Fruit fly (Drosophila melanogaster) whole organism, embryonic: ENCODE measurements around the gene Nrd1.

Source experiments
- Atf-2 ChIP-seq: fragments of 200-800 bp; sonication (Bioruptor generic); optimal IDR thresholded peaks from 2 replicates; lab custom pipeline; 2016; ENCODE audit warnings: missing biosample characterization, missing genetic modification characterization
- CG1024 ChIP-seq: fragments of 200-800 bp; sonication (Bioruptor generic); IDR thresholded peaks from 2 replicates; pipeline ENCODE4 v1.3.6; 2022; ENCODE audit warnings: missing biosample characterization, missing genetic modification characterization
- CG10979 ChIP-seq: fragments of 200-800 bp; sonication (Bioruptor generic); optimal IDR thresholded peaks from 2 replicates; lab custom pipeline; 2018; ENCODE audit warnings: missing biosample characterization, mild to moderate bottlenecking, missing genetic modification characterization, moderate library complexity
- CG11456 ChIP-seq: fragments of 200-800 bp; sonication (Bioruptor generic); IDR thresholded peaks from 3 replicates; pipeline ENCODE4 v1.3.6; 2022; ENCODE audit warnings: missing biosample characterization, missing genetic modification characterization
- CG11695 ChIP-seq: fragments of 200-800 bp; sonication (Bioruptor generic); IDR thresholded peaks from 3 replicates; pipeline ENCODE4 v1.3.6; 2022; ENCODE audit warnings: missing biosample characterization, missing genetic modification characterization
- CG11723 ChIP-seq: fragments of 200-800 bp; sonication (Bioruptor generic); optimal IDR thresholded peaks from 2 replicates; lab custom pipeline; 2017; ENCODE audit warnings: missing biosample characterization, mild to moderate bottlenecking, missing genetic modification characterization
- CG12391 ChIP-seq: fragments of 200-800 bp; sonication (Bioruptor generic); optimal IDR thresholded peaks from 3 replicates; lab custom pipeline; 2018; ENCODE audit warnings: missing biosample characterization, mild to moderate bottlenecking, missing genetic modification characterization, moderate library complexity
- CG12659 ChIP-seq: fragments of 200-800 bp; sonication (Bioruptor generic); optimal IDR thresholded peaks from 3 replicates; lab custom pipeline; 2017; ENCODE audit warnings: mild to moderate bottlenecking, missing biosample characterization, missing genetic modification reagents, missing genetic modification characterization
- CG13296 ChIP-seq: fragments of 200-800 bp; sonication (Bioruptor generic); optimal IDR thresholded peaks from 3 replicates; lab custom pipeline; 2018; ENCODE audit warnings: missing biosample characterization, mild to moderate bottlenecking, missing genetic modification characterization
- CG13775 ChIP-seq: fragments of 200-800 bp; sonication (Bioruptor generic); optimal IDR thresholded peaks from 3 replicates; lab custom pipeline; 2017; ENCODE audit warnings: missing biosample characterization, mild to moderate bottlenecking, missing genetic modification characterization
- CG14050 ChIP-seq: fragments of 200-800 bp; sonication (Bioruptor generic); IDR thresholded peaks from 3 replicates; pipeline ENCODE4 v1.3.6; 2022; ENCODE audit warnings: missing biosample characterization, missing genetic modification characterization
- CG16815 ChIP-seq: fragments of 200-800 bp; sonication (Bioruptor generic); optimal IDR thresholded peaks from 3 replicates; lab custom pipeline; 2017; ENCODE audit warnings: missing biosample characterization, mild to moderate bottlenecking, missing genetic modification characterization
- CG17385 ChIP-seq: fragments of 200-800 bp; sonication (Bioruptor generic); optimal IDR thresholded peaks from 3 replicates; lab custom pipeline; 2018; ENCODE audit warnings: missing biosample characterization, mild to moderate bottlenecking, missing genetic modification characterization
- CG18599 ChIP-seq: fragments of 200-800 bp; sonication (Bioruptor generic); optimal IDR thresholded peaks from 3 replicates; lab custom pipeline; 2017; ENCODE audit warnings: missing biosample characterization, missing genetic modification characterization, mild to moderate bottlenecking, moderate library complexity, missing genetic modification reagents
- CG18764 ChIP-seq: fragments of 200-800 bp; sonication (Bioruptor generic); optimal IDR thresholded peaks from 3 replicates; lab custom pipeline; 2016; ENCODE audit warnings: missing biosample characterization, missing genetic modification characterization
- CG2202 ChIP-seq: fragments of 200-800 bp; sonication (Bioruptor generic); optimal IDR thresholded peaks from 2 replicates; lab custom pipeline; 2018; ENCODE audit warnings: missing biosample characterization, mild to moderate bottlenecking, missing genetic modification characterization
- CG4360 ChIP-seq: fragments of 200-800 bp; sonication (Bioruptor generic); IDR thresholded peaks from 2 replicates; pipeline ENCODE4 v1.3.6; 2022; ENCODE audit warnings: missing biosample characterization, missing genetic modification characterization
- CG4424 ChIP-seq: fragments of 200-800 bp; sonication (Bioruptor generic); optimal IDR thresholded peaks from 3 replicates; lab custom pipeline; 2016; ENCODE audit warnings: missing biosample characterization, missing genetic modification characterization
- CG5953 ChIP-seq: fragments of 200-800 bp; sonication (Bioruptor generic); IDR thresholded peaks from 2 replicates; pipeline ENCODE4 v1.3.6; 2022; ENCODE audit warnings: missing biosample characterization, missing genetic modification characterization
- CG7357 ChIP-seq: fragments of 200-800 bp; sonication (Bioruptor generic); IDR thresholded peaks from 3 replicates; pipeline ENCODE4 v1.3.6; 2022; ENCODE audit warnings: missing biosample characterization, missing genetic modification characterization
- CG7372 ChIP-seq: fragments of 200-800 bp; sonication (Bioruptor generic); IDR thresholded peaks from 2 replicates; pipeline ENCODE4 v1.3.6; 2022; ENCODE audit warnings: missing biosample characterization, missing genetic modification characterization
- CG7786 ChIP-seq: fragments of 200-800 bp; sonication (Bioruptor generic); optimal IDR thresholded peaks from 2 replicates; lab custom pipeline; 2016; ENCODE audit warnings: missing biosample characterization, missing genetic modification characterization
- Chrac-16 ChIP-seq: fragments of 200-800 bp; sonication (Bioruptor generic); optimal IDR thresholded peaks from 3 replicates; lab custom pipeline; 2016; ENCODE audit warnings: missing biosample characterization, missing genetic modification characterization
- CrebB ChIP-seq: fragments of 200-800 bp; sonication (Bioruptor generic); optimal IDR thresholded peaks from 3 replicates; lab custom pipeline; 2018; ENCODE audit warnings: missing biosample characterization, mild to moderate bottlenecking, missing genetic modification characterization
- Deaf1 ChIP-seq: fragments of 200-800 bp; optimal IDR thresholded peaks from 3 replicates; lab custom pipeline; 2019; ENCODE audit warnings: missing biosample characterization, mild to moderate bottlenecking, missing genetic modification characterization, moderate library complexity
- Doc3 ChIP-seq: fragments of 200-800 bp; sonication (Bioruptor generic); IDR thresholded peaks from 3 replicates; pipeline ENCODE4 v1.3.6; 2022; ENCODE audit warnings: missing biosample characterization, missing genetic modification characterization; ENCODE audit not compliant: partially characterized antibody
- E2f1 ChIP-seq: fragments of 200-800 bp; sonication (Bioruptor generic); IDR thresholded peaks from 2 replicates; pipeline ENCODE4 v1.3.6; 2022; ENCODE audit warnings: missing biosample characterization, missing genetic modification characterization
- ERR ChIP-seq: fragments of 200-800 bp; sonication (Bioruptor generic); optimal IDR thresholded peaks from 2 replicates; lab custom pipeline; 2016; ENCODE audit warnings: missing biosample characterization, missing genetic modification characterization
- Ets65A ChIP-seq: fragments of 200-800 bp; sonication (Bioruptor generic); peaks from one replicate; lab custom pipeline; 2016; ENCODE audit warnings: missing biosample characterization, missing genetic modification characterization
- Max ChIP-seq: fragments of 200-800 bp; sonication (Bioruptor generic); optimal IDR thresholded peaks from 2 replicates; lab custom pipeline; 2016; ENCODE audit warnings: missing biosample characterization, mild to moderate bottlenecking, missing genetic modification characterization
- NfI ChIP-seq: fragments of 200-800 bp; sonication (Bioruptor generic); optimal IDR thresholded peaks from 3 replicates; lab custom pipeline; 2018; ENCODE audit warnings: missing biosample characterization, mild to moderate bottlenecking, missing genetic modification characterization, moderate library complexity
- Scr ChIP-seq: fragments of 200-800 bp; sonication (Bioruptor generic); IDR thresholded peaks from 2 replicates; pipeline ENCODE4 v1.3.6; 2022; ENCODE audit warnings: missing biosample characterization, missing genetic modification characterization; ENCODE audit not compliant: partially characterized antibody
- Trl ChIP-seq, 3 experiments: fragments of >200 bp in 2 of 3; fragments of 200-800 bp in 1 of 3; sonication (Bioruptor generic) in 1 of 3; optimal IDR thresholded peaks; 2 replicates in 1 of 3; 3 replicates in 2 of 3; lab custom pipeline; 2016 to 2017; ENCODE audit warnings: missing biosample characterization in 1 of 3, missing genetic modification characterization in 1 of 3
- az2 ChIP-seq: fragments of 200-800 bp; sonication (Bioruptor generic); optimal IDR thresholded peaks from 3 replicates; lab custom pipeline; 2016; ENCODE audit warnings: missing biosample characterization, missing genetic modification characterization
- croc ChIP-seq: fragments of 200-800 bp; sonication (Bioruptor generic); conservative IDR thresholded peaks from 3 replicates; pipeline ENCODE4 v1.3.6; 2022; ENCODE audit warnings: missing biosample characterization, missing genetic modification characterization
- cwo ChIP-seq: fragments of 200-800 bp; sonication (Bioruptor generic); optimal IDR thresholded peaks from 3 replicates; lab custom pipeline; 2017; ENCODE audit warnings: missing biosample characterization, missing genetic modification characterization, mild to moderate bottlenecking, moderate library complexity, missing genetic modification reagents
- dysf ChIP-seq: fragments of 200-800 bp; sonication (Bioruptor generic); IDR thresholded peaks from 3 replicates; pipeline ENCODE4 v1.3.6; 2022; ENCODE audit warnings: missing biosample characterization, missing genetic modification characterization
- fu2 ChIP-seq: fragments of 200-800 bp; sonication (Bioruptor generic); optimal IDR thresholded peaks from 2 replicates; lab custom pipeline; 2016; ENCODE audit warnings: missing biosample characterization, missing genetic modification characterization
- grn ChIP-seq: fragments of 200-800 bp; sonication (Bioruptor generic); optimal IDR thresholded peaks from 3 replicates; lab custom pipeline; 2017; ENCODE audit warnings: missing biosample characterization, missing genetic modification characterization
- her ChIP-seq: fragments of 200-800 bp; sonication (Bioruptor generic); optimal IDR thresholded peaks from 2 replicates; lab custom pipeline; 2016; ENCODE audit warnings: missing biosample characterization, missing genetic modification characterization
- lov ChIP-seq, 2 experiments: fragments of 200-800 bp in 1 of 2; fragments of >200 bp in 1 of 2; sonication (Bioruptor generic) in 1 of 2; IDR thresholded peaks in 1 of 2; optimal IDR thresholded peaks in 1 of 2; 2 replicates in 1 of 2; 3 replicates in 1 of 2; pipeline versions ENCODE4 v1.3.6 to Lab custom; 2017 to 2022; ENCODE audit warnings: missing biosample characterization in 1 of 2, missing genetic modification characterization in 1 of 2
- mam ChIP-seq: fragments of 200-800 bp; sonication (Bioruptor generic); optimal IDR thresholded peaks from 3 replicates; lab custom pipeline; 2016; ENCODE audit warnings: missing biosample characterization, missing genetic modification characterization
- org-1 ChIP-seq: fragments of 200-800 bp; sonication (Bioruptor generic); optimal IDR thresholded peaks from 2 replicates; lab custom pipeline; 2017; ENCODE audit warnings: missing biosample characterization, missing genetic modification characterization
- prd ChIP-seq, 3 experiments: fragments of >200 bp in 2 of 3; fragments of 200-800 bp in 1 of 3; sonication (Bioruptor generic) in 1 of 3; optimal IDR thresholded peaks in 2 of 3; IDR thresholded peaks in 1 of 3; 2 replicates in 2 of 3; 3 replicates in 1 of 3; pipeline versions ENCODE4 v1.3.6 to Lab custom; 2017 to 2022; ENCODE audit warnings: missing biosample characterization in 1 of 3, missing genetic modification characterization in 1 of 3
- salm ChIP-seq: fragments of 200-800 bp; sonication (Bioruptor generic); optimal IDR thresholded peaks from 2 replicates; lab custom pipeline; 2018; ENCODE audit warnings: missing biosample characterization, mild to moderate bottlenecking, missing genetic modification characterization
- sens-2 ChIP-seq: fragments of 200-800 bp; sonication (Bioruptor generic); IDR thresholded peaks from 2 replicates; pipeline ENCODE4 v1.3.6; 2022; ENCODE audit warnings: missing biosample characterization, missing genetic modification characterization
- sug ChIP-seq: fragments of 200-800 bp; optimal IDR thresholded peaks from 2 replicates; lab custom pipeline; 2019; ENCODE audit warnings: missing biosample characterization, mild to moderate bottlenecking, missing genetic modification characterization, moderate library complexity
- tll ChIP-seq, 2 experiments: fragments of 200-800 bp in 1 of 2; fragments of >200 bp in 1 of 2; sonication (Bioruptor generic) in 1 of 2; optimal IDR thresholded peaks; 2 replicates each; lab custom pipeline; 2017 to 2019; ENCODE audit warnings: missing biosample characterization in 2 of 2, missing genetic modification characterization in 2 of 2, mild to moderate bottlenecking in 1 of 2, moderate library complexity in 1 of 2
- trem ChIP-seq: fragments of 200-800 bp; optimal IDR thresholded peaks from 3 replicates; lab custom pipeline; 2019; ENCODE audit warnings: missing biosample characterization, mild to moderate bottlenecking, missing genetic modification characterization, moderate library complexity

Nrd1 gene

DNA sequence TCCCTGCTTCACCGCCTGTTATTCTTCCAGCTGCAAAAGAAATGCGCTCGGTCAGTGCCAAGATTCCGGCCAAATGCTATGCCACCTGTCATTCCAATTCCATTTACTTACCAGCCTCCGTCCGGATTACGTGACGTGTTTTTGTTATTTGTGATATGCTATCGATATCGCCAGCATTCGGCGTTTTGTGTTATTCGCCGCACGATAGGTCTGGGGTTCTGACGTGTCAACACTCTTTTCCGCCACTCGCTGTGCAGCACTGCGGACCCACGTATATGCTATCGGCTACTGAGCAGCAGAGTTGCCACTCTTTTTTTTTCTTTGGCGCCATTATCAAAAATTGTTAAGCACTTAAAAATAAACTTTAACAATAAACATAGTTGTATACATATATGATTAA, 16.4 kb downstream of the Nrd1 start, which contains the start of gene p24-1 (continued):
- TF ChIP-seq CG1024 (GFP tag; lab: Robert Waterston, UW) = no peak
- peak; percentile 96 for TF ChIP-seq Ets65A (GFP tag; lab: Kevin White, UChicago)
- TF ChIP-seq CG7786 (GFP tag; lab: Kevin White, UChicago) = peak; percentile 55
- no peak for TF ChIP-seq croc
- no peak for TF ChIP-seq Atf-2 (GFP tag; lab: Kevin White, UChicago)
- TF ChIP-seq lov (optimal IDR thresholded peaks at IDR 0.05; lab: Kevin White, UChicago) = no peak
- TF ChIP-seq lov (GFP tag; IDR thresholded peaks at IDR 0.05; lab: Robert Waterston, UW) = 0 out of 3 replicates have a peak, but pooled peaks have one; percentile 22
- TF ChIP-seq CG17385 (GFP tag; lab: Kevin White, UChicago) = peak; percentile 8
- TF ChIP-seq Chrac-16 (GFP tag; lab: Kevin White, UChicago) = peak; percentile 16
- TF ChIP-seq CG13296 (GFP tag; lab: Kevin White, UChicago) = peak; percentile 28
- no peak for TF ChIP-seq tll (GFP tag; optimal IDR thresholded peaks at IDR 0.05; lab: Kevin White, UChicago)
- no peak for TF ChIP-seq CG14050
- TF ChIP-seq mam (GFP tag; lab: Kevin White, UChicago) = peak; percentile 68
- peak; percentile 18 for TF ChIP-seq Deaf1 (tag; lab: Kevin White, UChicago)
- peak; percentile 60; the same call in 2 of the 3 replicates for TF ChIP-seq CG11456 (GFP tag; lab: Robert Waterston, UW)
- no peak for TF ChIP-seq Trl (optimal IDR thresholded peaks at IDR 0.05; lab: Kevin White, UChicago)
- peak; percentile 53 for TF ChIP-seq Trl (GFP tag; optimal IDR thresholded peaks at IDR 0.05; lab: Kevin White, UChicago)
- peak; percentile 23 for TF ChIP-seq CG18764 (GFP tag; lab: Kevin White, UChicago)
- no peak for TF ChIP-seq CG7357 (GFP tag; lab: Robert Waterston, UW)
- no peak for TF ChIP-seq grn (GFP tag; lab: Kevin White, UChicago)
- peak; percentile 9 for TF ChIP-seq az2 (GFP tag; lab: Kevin White, UChicago)
- no peak for TF ChIP-seq salm (tag; lab: Kevin White, UChicago)
- peak; percentile 36 for TF ChIP-seq CG12391 (tag; lab: Kevin White, UChicago)
- TF ChIP-seq NfI = peak; percentile 67
- peak; percentile 14 for TF ChIP-seq CG10979 (tag; lab: Kevin White, UChicago)
- TF ChIP-seq CG12659 (GFP tag; lab: Kevin White, UChicago) = peak; percentile 67
- peak; percentile 85 for TF ChIP-seq Scr (GFP tag; lab: Robert Waterston, UW)
- TF ChIP-seq E2f1 (GFP tag; lab: Robert Waterston, UW) = peak; percentile 20; the same call in 1 of the 2 replicates
- TF ChIP-seq sug (tag; lab: Kevin White, UChicago) = peak; percentile 61
- peak; percentile 70 for TF ChIP-seq Doc3
- no peak for TF ChIP-seq CG7372
- no peak for TF ChIP-seq CG5953 (GFP tag; lab: Robert Waterston, UW)
- no peak for TF ChIP-seq CG11695 (GFP tag; lab: Robert Waterston, UW)
- TF ChIP-seq trem (tag; lab: Kevin White, UChicago) = peak; percentile 54
- TF ChIP-seq prd (optimal IDR thresholded peaks at IDR 0.05; lab: Kevin White, UChicago) = no peak
- TF ChIP-seq prd (GFP tag; IDR thresholded peaks at IDR 0.05; lab: Robert Waterston, UW) = peak; percentile 5; the same call in 1 of the 3 replicates
- TF ChIP-seq Max = no peak
- TF ChIP-seq CG2202 = no peak
- peak; percentile 50 for TF ChIP-seq fu2 (GFP tag; lab: Kevin White, UChicago)
- peak; percentile 37; the same call in 2 of the 3 replicates for TF ChIP-seq dysf (GFP tag; lab: Robert Waterston, UW)
- TF ChIP-seq CG4424 = peak; percentile 15
- TF ChIP-seq CrebB = peak; percentile 7
- no peak for TF ChIP-seq CG11723 (GFP tag; lab: Kevin White, UChicago)
- TF ChIP-seq cwo (GFP tag; lab: Kevin White, UChicago) = no peak
- no peak for TF ChIP-seq CG13775 (GFP tag; lab: Kevin White, UChicago)
- TF ChIP-seq CG18599 (GFP tag; lab: Kevin White, UChicago) = peak; percentile 46
- TF ChIP-seq sens-2 (GFP tag; lab: Robert Waterston, UW) = no peak
- TF ChIP-seq CG4360 = no peak
- TF ChIP-seq her = peak; percentile 66
- TF ChIP-seq CG16815 (GFP tag; lab: Kevin White, UChicago) = no peak
- TF ChIP-seq org-1 = no peak
- TF ChIP-seq ERR (GFP tag; lab: Kevin White, UChicago) = peak; percentile 59
